Worm (Caenorhabditis elegans) whole organism, L3 larva: ENCODE measurements around the gene htrl-1.

Source experiments
- ZK546.5 ChIP-seq: sonication (generic microtip); optimal IDR thresholded peaks from 2 replicates; lab custom pipeline; 2017; ENCODE audit warnings: missing biosample characterization, missing genetic modification characterization
- ceh-16 ChIP-seq: sonication (generic microtip); optimal IDR thresholded peaks from 2 replicates; lab custom pipeline; 2017; ENCODE audit warnings: missing biosample characterization, missing genetic modification characterization
- ceh-82 ChIP-seq: fragments of 150-350 bp; optimal IDR thresholded peaks from 2 replicates; lab custom pipeline; 2014; ENCODE audit warnings: missing biosample characterization, missing genetic modification characterization
- elt-2 ChIP-seq: sonication (generic microtip); optimal IDR thresholded peaks from 2 replicates; lab custom pipeline; 2016; ENCODE audit warnings: missing genetic modification reagents, mild to moderate bottlenecking, missing genetic modification characterization, missing compliant biosample characterization
- elt-3 ChIP-seq, 3 experiments: fragments of 150-350 bp in 1 of 3; sonication (generic microtip) in 2 of 3; optimal IDR thresholded peaks; 2 replicates in 2 of 3; 4 replicates in 1 of 3; lab custom pipeline; 2014 to 2017; ENCODE audit warnings: missing biosample characterization in 3 of 3, missing genetic modification characterization in 3 of 3
- jun-1 ChIP-seq: fragments of 150-350 bp; optimal IDR thresholded peaks from 2 replicates; lab custom pipeline; 2014; ENCODE audit warnings: missing biosample characterization, missing genetic modification reagents, missing genetic modification characterization
- lin-39 ChIP-seq: fragments of 150-350 bp; optimal IDR thresholded peaks from 2 replicates; lab custom pipeline; 2018; ENCODE audit warnings: missing biosample characterization, missing genetic modification reagents, missing genetic modification characterization
- nfya-1 ChIP-seq: sonication (generic microtip); optimal IDR thresholded peaks from 2 replicates; lab custom pipeline; 2017; ENCODE audit warnings: missing genetic modification characterization, mild to moderate bottlenecking, missing compliant biosample characterization, antibody characterized with exemption, moderate library complexity; ENCODE audit not compliant: insufficient read depth
- nhr-25 ChIP-seq: sonication (generic microtip); optimal IDR thresholded peaks from 2 replicates; lab custom pipeline; 2017; ENCODE audit warnings: missing biosample characterization, missing genetic modification characterization
- nhr-28 ChIP-seq: fragments of 150-350 bp; optimal IDR thresholded peaks from 2 replicates; lab custom pipeline; 2014; ENCODE audit warnings: missing biosample characterization, missing genetic modification characterization
- nhr-77 ChIP-seq: fragments of 150-350 bp; optimal IDR thresholded peaks from 2 replicates; lab custom pipeline; 2014; ENCODE audit warnings: missing biosample characterization, missing genetic modification characterization
- sea-2 ChIP-seq: fragments of 150-350 bp; sonication (generic microtip); optimal IDR thresholded peaks from 4 replicates; lab custom pipeline; 2014; ENCODE audit warnings: missing biosample characterization, missing genetic modification reagents, missing genetic modification characterization

DNA sequence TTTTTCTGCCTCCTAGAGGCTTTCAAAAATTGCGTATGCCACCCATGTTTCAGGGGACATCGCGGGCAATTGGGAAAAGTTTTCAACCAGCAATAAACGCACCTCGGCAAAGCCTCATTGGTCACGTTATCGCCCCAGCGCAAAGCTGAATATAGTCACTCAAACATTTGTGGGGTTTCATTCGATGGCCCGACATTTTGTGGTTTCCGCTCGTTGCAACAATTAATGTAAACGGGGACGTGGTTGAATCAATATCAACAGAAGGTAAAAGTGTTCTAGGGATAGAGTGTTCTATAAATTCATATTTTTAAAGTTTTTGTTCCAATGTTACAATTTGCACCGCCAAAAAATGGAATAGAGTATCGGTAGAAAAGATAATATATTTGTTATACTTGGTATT, 7.9 kb downstream of the htrl-1 start:
- TF ChIP-seq jun-1 (tag; lab: Kevin White, UChicago) (no peak), nfya-1 (tag; lab: Kevin White, UChicago) (no peak), sea-2 (GFP tag; lab: Kevin White, UChicago) (no peak), ceh-16 (tag; lab: Kevin White, UChicago) (no peak), nhr-77 (tag; lab: Kevin White, UChicago) (no peak), lin-39 (tag; lab: Kevin White, UChicago) (no peak), elt-2 (no peak), ZK546.5 (tag; lab: Kevin White, UChicago) (no peak), ceh-82 (tag; lab: Kevin White, UChicago) (no peak), elt-3 (tag; optimal IDR thresholded peaks at IDR 0.05; lab: Kevin White, UChicago) (no peak), nhr-28 (no peak), nhr-25 (tag; lab: Kevin White, UChicago) (no peak)
